Worm (Caenorhabditis elegans) whole organism, late embryonic: Measurements from ENCODE around the gene R12C12.7.

Source experiments
- C08G9.2 ChIP-seq: sonication (generic microtip); optimal IDR thresholded peaks from 2 replicates; lab custom pipeline; 2016; ENCODE audit warnings: mild to moderate bottlenecking, missing genetic modification characterization, moderate library complexity, missing compliant biosample characterization
- C38D4.7 ChIP-seq: fragments of 200-800 bp; sonication (Bioruptor generic); optimal IDR thresholded peaks from 2 replicates; lab custom pipeline; 2018; ENCODE audit warnings: mild to moderate bottlenecking, missing genetic modification characterization, moderate library complexity, missing compliant biosample characterization
- F13H6.1 ChIP-seq: sonication (generic microtip); optimal IDR thresholded peaks from 2 replicates; lab custom pipeline; 2016; ENCODE audit warnings: missing genetic modification characterization, missing compliant biosample characterization
- K09A11.1 ChIP-seq: sonication (generic microtip); optimal IDR thresholded peaks from 2 replicates; lab custom pipeline; 2017; ENCODE audit warnings: antibody characterized with exemption, mild to moderate bottlenecking, missing genetic modification characterization, missing compliant biosample characterization; ENCODE audit not compliant: insufficient read depth
- ahr-1 ChIP-seq: sonication (generic microtip); optimal IDR thresholded peaks from 2 replicates; lab custom pipeline; 2016; ENCODE audit warnings: missing genetic modification characterization, missing compliant biosample characterization
- ceh-18 ChIP-seq: sonication (generic microtip); optimal IDR thresholded peaks from 2 replicates; lab custom pipeline; 2016; ENCODE audit warnings: missing genetic modification characterization, missing compliant biosample characterization
- ceh-22 ChIP-seq: sonication (generic microtip); optimal IDR thresholded peaks from 2 replicates; lab custom pipeline; 2017; ENCODE audit warnings: missing biosample characterization, missing genetic modification characterization
- ceh-45 ChIP-seq: fragments of 200-800 bp; sonication (Bioruptor generic); IDR thresholded peaks from 2 replicates; pipeline ENCODE4 v1.3.6; 2022; ENCODE audit warnings: missing genetic modification reagents, missing genetic modification characterization, missing compliant biosample characterization
- ceh-6 ChIP-seq: fragments of 200-800 bp; sonication (Bioruptor generic); optimal IDR thresholded peaks from 2 replicates; lab custom pipeline; 2018; ENCODE audit warnings: mild to moderate bottlenecking, missing genetic modification characterization, missing compliant biosample characterization
- che-1 ChIP-seq: sonication (generic microtip); optimal IDR thresholded peaks from 2 replicates; lab custom pipeline; 2016; ENCODE audit warnings: mild to moderate bottlenecking, missing genetic modification characterization, missing compliant biosample characterization
- dmd-4 ChIP-seq: sonication (generic microtip); optimal IDR thresholded peaks from 2 replicates; lab custom pipeline; 2016; ENCODE audit warnings: borderline replicate concordance, missing genetic modification characterization, missing compliant biosample characterization
- dve-1 ChIP-seq: sonication (generic microtip); optimal IDR thresholded peaks from 2 replicates; lab custom pipeline; 2017; ENCODE audit warnings: antibody characterized with exemption, mild to moderate bottlenecking, missing genetic modification characterization, missing compliant biosample characterization
- elt-2 ChIP-seq: sonication (generic microtip); optimal IDR thresholded peaks from 2 replicates; lab custom pipeline; 2016; ENCODE audit warnings: missing genetic modification reagents, missing genetic modification characterization, missing compliant biosample characterization
- ets-4 ChIP-seq: sonication (generic microtip); optimal IDR thresholded peaks from 2 replicates; lab custom pipeline; 2016; ENCODE audit warnings: missing genetic modification characterization, missing compliant biosample characterization
- fkh-10 ChIP-seq: fragments of 150-350 bp; optimal IDR thresholded peaks from 2 replicates; lab custom pipeline; 2014; ENCODE audit warnings: missing biosample characterization, missing genetic modification reagents, missing genetic modification characterization
- gmeb-2 ChIP-seq: sonication (generic microtip); optimal IDR thresholded peaks from 2 replicates; lab custom pipeline; 2016; ENCODE audit warnings: missing genetic modification characterization, inconsistent platforms, missing compliant biosample characterization
- hlh-13 ChIP-seq: fragments of 200-800 bp; sonication (Bioruptor generic); optimal IDR thresholded peaks from 2 replicates; lab custom pipeline; 2018; ENCODE audit warnings: mild to moderate bottlenecking, missing genetic modification characterization, missing compliant biosample characterization
- hlh-15 ChIP-seq: sonication (generic microtip); optimal IDR thresholded peaks from 2 replicates; lab custom pipeline; 2016; ENCODE audit warnings: missing genetic modification characterization, missing compliant biosample characterization
- hlh-30 ChIP-seq: sonication (generic microtip); optimal IDR thresholded peaks from 2 replicates; lab custom pipeline; 2017; ENCODE audit warnings: antibody characterized with exemption, missing genetic modification characterization, missing compliant biosample characterization; ENCODE audit not compliant: insufficient read depth
- hlh-8 ChIP-seq: sonication (generic microtip); optimal IDR thresholded peaks from 2 replicates; lab custom pipeline; 2016; ENCODE audit warnings: missing genotype, missing genetic modification characterization, missing compliant biosample characterization
- lim-6 ChIP-seq: sonication (generic microtip); optimal IDR thresholded peaks from 2 replicates; lab custom pipeline; 2016; ENCODE audit warnings: missing genetic modification characterization, missing compliant biosample characterization
- lin-11 ChIP-seq: fragments of 200-800 bp; sonication (Bioruptor generic); optimal IDR thresholded peaks from 2 replicates; lab custom pipeline; 2018; ENCODE audit warnings: mild to moderate bottlenecking, missing genetic modification characterization, missing compliant biosample characterization
- nfya-1 ChIP-seq: sonication (generic microtip); optimal IDR thresholded peaks from 2 replicates; lab custom pipeline; 2017; ENCODE audit warnings: missing genetic modification characterization, mild to moderate bottlenecking, missing compliant biosample characterization, antibody characterized with exemption, moderate library complexity
- odd-2 ChIP-seq: sonication (generic microtip); optimal IDR thresholded peaks from 2 replicates; lab custom pipeline; 2017; ENCODE audit warnings: antibody characterized with exemption, mild to moderate bottlenecking, missing genetic modification characterization, missing compliant biosample characterization
- pax-1 ChIP-seq: fragments of 150-350 bp; optimal IDR thresholded peaks from 2 replicates; lab custom pipeline; 2014; ENCODE audit warnings: missing biosample characterization, missing genetic modification characterization
- pha-2 ChIP-seq: sonication (generic microtip); optimal IDR thresholded peaks from 2 replicates; lab custom pipeline; 2017; ENCODE audit warnings: mild to moderate bottlenecking, missing genetic modification characterization, missing compliant biosample characterization
- pha-4 ChIP-seq: fragments of 150-350 bp; optimal IDR thresholded peaks from 2 replicates; lab custom pipeline; 2018; ENCODE audit warnings: missing biosample characterization, missing genetic modification reagents, missing genetic modification characterization
- pqm-1 ChIP-seq: sonication (generic microtip); optimal IDR thresholded peaks from 2 replicates; lab custom pipeline; 2016; ENCODE audit warnings: missing genetic modification characterization, missing compliant biosample characterization
- pros-1 ChIP-seq: fragments of 150-350 bp; optimal IDR thresholded peaks from 2 replicates; lab custom pipeline; 2014; ENCODE audit warnings: missing biosample characterization, missing genetic modification reagents, missing genetic modification characterization
- ref-2 ChIP-seq: sonication (generic microtip); optimal IDR thresholded peaks from 2 replicates; lab custom pipeline; 2016; ENCODE audit warnings: missing genetic modification characterization, missing compliant biosample characterization
- rnt-1 ChIP-seq: sonication (generic microtip); optimal IDR thresholded peaks from 2 replicates; lab custom pipeline; 2016; ENCODE audit warnings: missing genetic modification characterization, missing compliant biosample characterization
- sdc-2 ChIP-seq: sonication (generic microtip); optimal IDR thresholded peaks from 2 replicates; lab custom pipeline; 2016; ENCODE audit warnings: missing genotype, missing genetic modification characterization, missing compliant biosample characterization
- sox-2 ChIP-seq: fragments of 200-800 bp; sonication (Bioruptor generic); IDR thresholded peaks from 2 replicates; pipeline ENCODE4 v1.3.6; 2022; ENCODE audit warnings: missing genetic modification reagents, missing genetic modification characterization, missing compliant biosample characterization
- sox-4 ChIP-seq: sonication (generic microtip); optimal IDR thresholded peaks from 2 replicates; lab custom pipeline; 2017; ENCODE audit warnings: mild to moderate bottlenecking, missing genetic modification characterization, inconsistent platforms, missing compliant biosample characterization
- syd-9 ChIP-seq: sonication (generic microtip); optimal IDR thresholded peaks from 2 replicates; lab custom pipeline; 2016; ENCODE audit warnings: mild to moderate bottlenecking, missing genetic modification characterization, moderate library complexity, missing compliant biosample characterization
- tbx-2 ChIP-seq: sonication (generic microtip); optimal IDR thresholded peaks from 2 replicates; lab custom pipeline; 2016; ENCODE audit warnings: missing genetic modification characterization, missing compliant biosample characterization
- unc-55 ChIP-seq: sonication (generic microtip); optimal IDR thresholded peaks from 2 replicates; lab custom pipeline; 2017; ENCODE audit warnings: missing biosample characterization, missing genetic modification reagents, missing genetic modification characterization
- zip-5 ChIP-seq: sonication (generic microtip); optimal IDR thresholded peaks from 2 replicates; lab custom pipeline; 2016; ENCODE audit warnings: missing genetic modification characterization, missing compliant biosample characterization
- ztf-16 ChIP-seq: sonication (generic microtip); optimal IDR thresholded peaks from 2 replicates; lab custom pipeline; 2017; ENCODE audit warnings: missing genetic modification characterization, missing compliant biosample characterization

The R12C12.7 gene

DNA sequence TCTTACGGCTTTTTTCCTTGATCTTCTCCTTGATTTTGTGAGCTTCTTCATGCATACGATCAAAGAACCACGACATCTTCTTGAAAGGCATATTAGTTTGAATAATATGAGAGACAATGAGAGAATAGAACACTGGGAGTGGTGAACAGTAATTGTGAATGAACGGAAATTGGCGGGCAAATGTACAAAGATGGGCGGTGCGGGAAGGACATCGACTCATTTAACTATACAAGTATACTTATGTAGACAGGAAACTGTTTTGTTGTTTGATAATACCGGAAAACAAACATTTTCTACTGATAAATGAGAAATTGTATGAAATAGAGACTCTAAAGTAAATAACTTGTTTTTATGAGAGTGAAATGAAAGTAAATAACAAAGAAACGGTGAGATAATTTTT is 10.7 kb downstream of the R12C12.7 start, which contains the start of gene R12C12.5:
Gene R12C12.5, minus strand, starts transcription at position 101 of the 400 bp plus-strand sequence.
- TF ChIP-seq gmeb-2 (tag; lab: Kevin White, UChicago) (no peak), nfya-1 (tag; lab: Kevin White, UChicago) (no peak), ref-2 (tag; lab: Kevin White, UChicago) (no peak), syd-9 (no peak), pax-1 (tag; lab: Kevin White, UChicago) (no peak), sdc-2 (no peak), C38D4.7 (GFP tag; lab: Kevin White, UChicago) (no peak), che-1 (tag; lab: Kevin White, UChicago) (no peak), hlh-15 (tag; lab: Kevin White, UChicago) (no peak), dmd-4 (tag; lab: Kevin White, UChicago) (no peak), dve-1 (no peak), ceh-6 (no peak), pha-4 (no peak), pqm-1 (tag; lab: Kevin White, UChicago) (no peak)

DNA sequence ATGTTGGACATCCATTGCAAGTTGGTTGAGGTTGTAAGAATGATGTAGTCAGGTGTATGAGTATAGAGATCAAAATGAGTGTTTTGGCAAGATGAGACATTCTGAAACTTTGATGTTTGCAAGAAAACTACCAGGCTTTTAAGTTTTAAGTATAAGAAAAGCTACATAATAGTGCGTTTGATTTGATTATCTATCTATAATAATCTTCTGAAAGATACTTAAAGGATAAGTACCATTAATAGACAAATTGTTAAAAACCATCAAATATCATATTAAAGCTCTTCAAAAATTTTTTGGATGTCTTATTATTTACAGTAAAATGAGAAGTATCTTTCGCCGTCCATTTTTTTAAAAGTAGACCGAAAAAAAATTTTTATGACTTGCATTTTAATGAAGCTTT is 12.6 kb downstream of the R12C12.7 start, which contains the start of gene R12C12.10:
Gene R12C12.10, minus strand, starts transcription at position 101 of the 400 bp plus-strand sequence.
- TF ChIP-seq hlh-15 (tag; lab: Kevin White, UChicago) = no peak
- no peak for TF ChIP-seq ceh-45 (GFP tag; lab: Robert Waterston, UW)
- TF ChIP-seq sox-2 (GFP tag; lab: Robert Waterston, UW) = no peak
- TF ChIP-seq odd-2 (tag; lab: Kevin White, UChicago) = no peak
- no peak for TF ChIP-seq hlh-13 (GFP tag; lab: Kevin White, UChicago)
- TF ChIP-seq nfya-1 (tag; lab: Kevin White, UChicago) = no peak
- TF ChIP-seq ztf-16 (tag; lab: Kevin White, UChicago) = no peak
- TF ChIP-seq dve-1 = no peak
- no peak for TF ChIP-seq gmeb-2 (tag; lab: Kevin White, UChicago)
- TF ChIP-seq elt-2 = no peak
- TF ChIP-seq ahr-1 = no peak
- TF ChIP-seq fkh-10 (GFP tag; lab: Kevin White, UChicago) = no peak
- TF ChIP-seq dmd-4 (tag; lab: Kevin White, UChicago) = no peak
- no peak for TF ChIP-seq pros-1 (tag; lab: Kevin White, UChicago)
- TF ChIP-seq pha-2 (tag; lab: Kevin White, UChicago) = no peak
- no peak for TF ChIP-seq zip-5 (tag; lab: Kevin White, UChicago)
- no peak for TF ChIP-seq sdc-2
- TF ChIP-seq lin-11 (tag; lab: Kevin White, UChicago) = no peak
- no peak for TF ChIP-seq hlh-8 (tag; lab: Kevin White, UChicago)
- TF ChIP-seq tbx-2 (tag; lab: Kevin White, UChicago) = no peak

DNA sequence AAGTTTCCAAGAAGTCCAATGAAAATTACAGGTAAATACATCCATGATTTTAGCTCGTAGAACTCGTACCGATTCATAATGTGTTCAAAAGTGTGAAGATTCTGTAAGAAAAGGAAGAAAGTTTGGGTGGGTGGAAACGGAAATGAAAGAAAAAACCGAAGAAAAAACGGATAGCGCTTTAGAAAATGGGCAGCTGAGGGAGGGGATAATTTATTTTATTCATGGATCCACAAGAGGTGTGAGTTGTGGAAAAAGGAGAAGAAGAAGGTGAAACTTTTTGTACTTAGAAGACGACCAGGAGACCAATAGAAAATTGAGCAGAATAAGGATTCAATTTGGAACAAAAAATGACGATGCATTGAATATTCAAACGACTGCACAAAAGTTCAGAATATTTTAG is 24.7 kb downstream of the R12C12.7 start, which contains the start of gene frpr-16:
Gene frpr-16, minus strand, starts transcription at position 101 of the 400 bp plus-strand sequence.
- TF ChIP-seq F13H6.1 (no peak), lim-6 (tag; lab: Kevin White, UChicago) (no peak), C08G9.2 (tag; lab: Kevin White, UChicago) (no peak), K09A11.1 (no peak), ceh-22 (tag; lab: Kevin White, UChicago) (no peak), nfya-1 (tag; lab: Kevin White, UChicago) (no peak)

DNA sequence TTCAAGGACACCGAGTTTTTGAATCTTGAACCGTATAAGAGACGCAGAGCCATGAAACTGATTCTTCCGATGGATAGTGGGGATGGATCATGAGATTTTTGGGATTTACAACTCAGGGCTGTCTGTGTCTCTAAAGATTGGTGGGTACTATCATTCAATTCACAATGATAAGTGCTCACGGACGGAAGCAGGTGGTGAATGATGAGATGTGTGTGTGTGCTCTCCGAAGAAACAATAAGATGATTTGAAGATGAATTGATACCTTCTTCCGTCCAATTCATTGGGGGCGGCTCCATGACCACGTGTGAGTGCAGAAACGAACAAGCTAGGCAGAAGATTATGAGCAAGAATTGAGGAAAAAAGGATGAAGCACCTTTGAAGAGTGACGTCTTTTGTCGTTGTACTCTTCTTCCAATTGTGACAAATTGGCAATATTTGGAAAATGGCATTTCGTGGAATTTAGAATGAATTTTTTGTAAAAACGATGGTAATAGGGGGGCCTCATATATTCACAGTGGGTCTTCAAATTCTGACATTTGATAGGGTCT is 27.1 kb downstream of the R12C12.7 start:
- TF ChIP-seq sox-4 = no peak
- no peak for TF ChIP-seq hlh-30
- peak; percentile 66 for TF ChIP-seq unc-55
- peak; percentile 55 for TF ChIP-seq rnt-1 (tag; lab: Kevin White, UChicago)
- peak; percentile 59 for TF ChIP-seq ceh-18 (tag; lab: Kevin White, UChicago)
- no peak for TF ChIP-seq ceh-22 (tag; lab: Kevin White, UChicago)
- TF ChIP-seq ets-4 (tag; lab: Kevin White, UChicago) = no peak
- TF ChIP-seq hlh-13 (GFP tag; lab: Kevin White, UChicago) = no peak
- no peak for TF ChIP-seq lim-6 (tag; lab: Kevin White, UChicago)
